Worm (Caenorhabditis elegans) whole organism, late embryonic: Measurements from ENCODE around the gene crn-6.

Experiments used
- C08G9.2 ChIP-seq: sonication (generic microtip); optimal IDR thresholded peaks from 2 replicates; lab custom pipeline; 2016; ENCODE audit warnings: mild to moderate bottlenecking, missing genetic modification characterization, moderate library complexity, missing compliant biosample characterization
- C38D4.7 ChIP-seq: fragments of 200-800 bp; sonication (Bioruptor generic); optimal IDR thresholded peaks from 2 replicates; lab custom pipeline; 2018; ENCODE audit warnings: mild to moderate bottlenecking, missing genetic modification characterization, moderate library complexity, missing compliant biosample characterization
- T23F11.4 ChIP-seq: fragments of 200-800 bp; sonication (Bioruptor generic); optimal IDR thresholded peaks from 2 replicates; lab custom pipeline; 2018; ENCODE audit warnings: mild to moderate bottlenecking, missing genetic modification characterization, missing compliant biosample characterization
- ahr-1 ChIP-seq: sonication (generic microtip); optimal IDR thresholded peaks from 2 replicates; lab custom pipeline; 2016; ENCODE audit warnings: missing genetic modification characterization, missing compliant biosample characterization
- ceh-18 ChIP-seq: sonication (generic microtip); optimal IDR thresholded peaks from 2 replicates; lab custom pipeline; 2016; ENCODE audit warnings: missing genetic modification characterization, missing compliant biosample characterization
- ceh-24 ChIP-seq: sonication (generic microtip); optimal IDR thresholded peaks from 2 replicates; lab custom pipeline; 2016; ENCODE audit warnings: mild to moderate bottlenecking, missing genetic modification characterization, missing compliant biosample characterization
- ceh-30 ChIP-seq: fragments of 150-350 bp; optimal IDR thresholded peaks from 2 replicates; lab custom pipeline; 2014; ENCODE audit warnings: missing biosample characterization, missing genetic modification characterization
- ceh-31 ChIP-seq: sonication (generic microtip); optimal IDR thresholded peaks from 2 replicates; lab custom pipeline; 2016; ENCODE audit warnings: missing genetic modification characterization, missing compliant biosample characterization
- ceh-48 ChIP-seq: sonication (generic microtip); optimal IDR thresholded peaks from 2 replicates; lab custom pipeline; 2016; ENCODE audit warnings: missing genetic modification characterization, inconsistent platforms, missing compliant biosample characterization
- ceh-6 ChIP-seq: fragments of 200-800 bp; sonication (Bioruptor generic); optimal IDR thresholded peaks from 2 replicates; lab custom pipeline; 2018; ENCODE audit warnings: mild to moderate bottlenecking, missing genetic modification characterization, missing compliant biosample characterization
- ceh-9 ChIP-seq: sonication (generic microtip); optimal IDR thresholded peaks from 2 replicates; lab custom pipeline; 2016; ENCODE audit warnings: mild to moderate bottlenecking, missing genetic modification characterization, inconsistent platforms, missing compliant biosample characterization
- dmd-4 ChIP-seq: sonication (generic microtip); optimal IDR thresholded peaks from 2 replicates; lab custom pipeline; 2016; ENCODE audit warnings: borderline replicate concordance, missing genetic modification characterization, missing compliant biosample characterization
- elt-2 ChIP-seq: sonication (generic microtip); optimal IDR thresholded peaks from 2 replicates; lab custom pipeline; 2016; ENCODE audit warnings: missing genetic modification reagents, missing genetic modification characterization, missing compliant biosample characterization
- elt-4 ChIP-seq: sonication (generic microtip); optimal IDR thresholded peaks from 2 replicates; lab custom pipeline; 2016; ENCODE audit warnings: missing genetic modification characterization, missing compliant biosample characterization
- eyg-1 ChIP-seq: sonication (generic microtip); optimal IDR thresholded peaks from 2 replicates; lab custom pipeline; 2016; ENCODE audit warnings: missing genotype, missing genetic modification characterization, missing compliant biosample characterization
- fkh-6 ChIP-seq: sonication (generic microtip); optimal IDR thresholded peaks from 2 replicates; lab custom pipeline; 2016; ENCODE audit warnings: missing genetic modification characterization, missing compliant biosample characterization
- gmeb-2 ChIP-seq: sonication (generic microtip); optimal IDR thresholded peaks from 2 replicates; lab custom pipeline; 2016; ENCODE audit warnings: missing genetic modification characterization, inconsistent platforms, missing compliant biosample characterization
- hlh-30 ChIP-seq: sonication (generic microtip); optimal IDR thresholded peaks from 2 replicates; lab custom pipeline; 2017; ENCODE audit warnings: antibody characterized with exemption, missing genetic modification characterization, missing compliant biosample characterization; ENCODE audit not compliant: insufficient read depth
- hlh-6 ChIP-seq: sonication (generic microtip); optimal IDR thresholded peaks from 2 replicates; lab custom pipeline; 2016; ENCODE audit warnings: missing genotype, missing genetic modification characterization, missing compliant biosample characterization
- hlh-8 ChIP-seq: sonication (generic microtip); optimal IDR thresholded peaks from 2 replicates; lab custom pipeline; 2016; ENCODE audit warnings: missing genotype, missing genetic modification characterization, missing compliant biosample characterization
- lim-6 ChIP-seq: sonication (generic microtip); optimal IDR thresholded peaks from 2 replicates; lab custom pipeline; 2016; ENCODE audit warnings: missing genetic modification characterization, missing compliant biosample characterization
- mec-3 ChIP-seq: sonication (generic microtip); optimal IDR thresholded peaks from 2 replicates; lab custom pipeline; 2016; ENCODE audit warnings: borderline replicate concordance, missing genetic modification characterization, missing compliant biosample characterization
- nfya-1 ChIP-seq: sonication (generic microtip); optimal IDR thresholded peaks from 2 replicates; lab custom pipeline; 2017; ENCODE audit warnings: missing genetic modification characterization, mild to moderate bottlenecking, missing compliant biosample characterization, antibody characterized with exemption, moderate library complexity
- nhr-11 ChIP-seq: fragments of 150-350 bp; optimal IDR thresholded peaks from 2 replicates; lab custom pipeline; 2014; ENCODE audit warnings: missing biosample characterization, missing genetic modification characterization
- nhr-232 ChIP-seq: sonication (generic microtip); optimal IDR thresholded peaks from 2 replicates; lab custom pipeline; 2016; ENCODE audit warnings: missing genetic modification characterization, missing compliant biosample characterization
- pros-1 ChIP-seq: fragments of 150-350 bp; optimal IDR thresholded peaks from 2 replicates; lab custom pipeline; 2014; ENCODE audit warnings: missing biosample characterization, missing genetic modification reagents, missing genetic modification characterization
- sox-2 ChIP-seq: fragments of 200-800 bp; sonication (Bioruptor generic); IDR thresholded peaks from 2 replicates; pipeline ENCODE4 v1.3.6; 2022; ENCODE audit warnings: missing genetic modification reagents, missing genetic modification characterization, missing compliant biosample characterization
- sox-4 ChIP-seq: sonication (generic microtip); optimal IDR thresholded peaks from 2 replicates; lab custom pipeline; 2017; ENCODE audit warnings: mild to moderate bottlenecking, missing genetic modification characterization, inconsistent platforms, missing compliant biosample characterization
- syd-9 ChIP-seq: sonication (generic microtip); optimal IDR thresholded peaks from 2 replicates; lab custom pipeline; 2016; ENCODE audit warnings: mild to moderate bottlenecking, missing genetic modification characterization, moderate library complexity, missing compliant biosample characterization
- ttx-3 ChIP-seq: sonication (generic microtip); optimal IDR thresholded peaks from 2 replicates; lab custom pipeline; 2016; ENCODE audit warnings: missing genetic modification reagents, missing genetic modification characterization, missing compliant biosample characterization
- unc-42 ChIP-seq: sonication (generic microtip); optimal IDR thresholded peaks from 2 replicates; lab custom pipeline; 2016; ENCODE audit warnings: missing genotype, missing genetic modification characterization, missing compliant biosample characterization
- unc-55 ChIP-seq: sonication (generic microtip); optimal IDR thresholded peaks from 2 replicates; lab custom pipeline; 2017; ENCODE audit warnings: missing biosample characterization, missing genetic modification reagents, missing genetic modification characterization
- unc-86 ChIP-seq: sonication (generic microtip); optimal IDR thresholded peaks from 2 replicates; lab custom pipeline; 2016; ENCODE audit warnings: missing genetic modification characterization, missing compliant biosample characterization

The crn-6 gene

ce11 chrIII:9385543-9385942 lies 18.5 kb downstream of the crn-6 start, which contains the start of gene C38C10.3:
TSS of gene C38C10.3 (minus strand) at chrIII:9385643.
- TF ChIP-seq elt-4 (no peak), mec-3 (no peak), eyg-1 (tag; lab: Kevin White, UChicago) (no peak), ceh-9 (tag; lab: Kevin White, UChicago) (no peak), unc-86 (no peak)
- TF ChIP-seq, all 69 proteins: peak for 0

ce11 chrIII:9390007-9390406 lies 22.9 kb downstream of the crn-6 start, which contains the start of gene slc-17.2:
TSS of gene slc-17.2 (minus strand) at chrIII:9390107.
- TF ChIP-seq sox-4 (tag; lab: Kevin White, UChicago) = no peak
- TF ChIP-seq nhr-11 = no peak
- no peak for TF ChIP-seq dmd-4 (tag; lab: Kevin White, UChicago)
- TF ChIP-seq unc-55 = no peak
- TF ChIP-seq C38D4.7 (GFP tag; lab: Kevin White, UChicago) = no peak
- TF ChIP-seq hlh-8 (tag; lab: Kevin White, UChicago) = no peak
- no peak for TF ChIP-seq ttx-3 (tag; lab: Kevin White, UChicago)
- no peak for TF ChIP-seq hlh-30 (tag; lab: Kevin White, UChicago)

- TF ChIP-seq hlh-6 (tag; lab: Kevin White, UChicago) (no peak), C08G9.2 (tag; lab: Kevin White, UChicago) (no peak)
Observed at ce11 chrIII:9390924-9391323, 23.9 kb downstream of the crn-6 start.

ce11 chrIII:9393114-9393780 lies 26.2 kb downstream of the crn-6 start, which contains the start of the genes gpr-2 and rgr-1:
TSS of gene gpr-2 (minus strand) at chrIII:9393164.
TSS of gene rgr-1 (plus strand) at chrIII:9393730.
- TF ChIP-seq nfya-1 (tag; lab: Kevin White, UChicago) (peak; percentile 31), sox-2 (GFP tag; lab: Robert Waterston, UW) (no peak)
- TF ChIP-seq, all 69 proteins: peak for 1

ce11 chrIII:9401036-9401435 lies 34.0 kb downstream of the crn-6 start, which contains the start of gene nlp-48:
TSS of gene nlp-48 (minus strand) at chrIII:9401136.
- no peak for TF ChIP-seq gmeb-2 (tag; lab: Kevin White, UChicago)
- TF ChIP-seq ceh-6 (GFP tag; lab: Kevin White, UChicago) = no peak
- TF ChIP-seq ahr-1 = no peak

- TF ChIP-seq ceh-18 (tag; lab: Kevin White, UChicago) (no peak), ceh-31 (tag; lab: Kevin White, UChicago) (peak; percentile 4), elt-2 (tag; lab: Kevin White, UChicago) (peak; percentile 20), ceh-48 (no peak), unc-86 (no peak), nfya-1 (tag; lab: Kevin White, UChicago) (peak; percentile 13), unc-42 (tag; lab: Kevin White, UChicago) (peak; percentile 9)
Observed at ce11 chrIII:9406600-9406999, 39.5 kb downstream of the crn-6 start, which contains the start of gene T26G10.1. TSS of gene T26G10.1 (minus strand) at chrIII:9406641.

- TF ChIP-seq ceh-31 (tag; lab: Kevin White, UChicago) = peak; percentile 49
Observed at ce11 chrIII:9408304-9408703, 41.2 kb downstream of the crn-6 start.

ce11 chrIII:9413340-9413739 lies 46.3 kb downstream of the crn-6 start, which contains the start of gene T26G10.3:
TSS of gene T26G10.3 (minus strand) at chrIII:9413440.
- TF ChIP-seq dmd-4 (tag; lab: Kevin White, UChicago) (no peak), ttx-3 (tag; lab: Kevin White, UChicago) (no peak), pros-1 (no peak), nhr-232 (tag; lab: Kevin White, UChicago) (no peak), hlh-6 (tag; lab: Kevin White, UChicago) (no peak), sox-4 (tag; lab: Kevin White, UChicago) (no peak), fkh-6 (tag; lab: Kevin White, UChicago) (no peak), syd-9 (tag; lab: Kevin White, UChicago) (no peak), T23F11.4 (no peak), ceh-30 (tag; lab: Kevin White, UChicago) (no peak), lim-6 (tag; lab: Kevin White, UChicago) (no peak), unc-42 (tag; lab: Kevin White, UChicago) (no peak), ceh-24 (tag; lab: Kevin White, UChicago) (no peak), ceh-31 (tag; lab: Kevin White, UChicago) (no peak), ahr-1 (no peak)
